Fruit fly (Drosophila melanogaster): ENCODE data around the gene Tyler.

Gene Tyler

DNA sequence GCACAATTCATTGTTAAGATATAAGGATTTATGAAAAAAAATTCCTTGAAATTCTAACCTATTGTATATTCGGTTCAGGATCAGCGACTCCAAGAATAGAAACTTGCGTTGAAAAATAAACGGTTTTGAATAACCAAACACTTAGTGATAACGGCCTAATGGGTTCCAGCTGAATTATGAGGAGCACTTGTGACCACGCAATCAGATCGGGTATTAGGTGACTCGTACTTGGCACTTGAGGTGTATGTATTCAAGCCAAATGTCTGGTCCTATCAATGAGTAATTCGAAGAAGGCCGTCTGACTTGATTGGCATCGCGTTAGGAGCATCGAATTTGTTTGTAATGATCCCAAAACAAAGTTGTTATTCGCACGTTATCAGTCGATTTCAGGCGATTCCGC lies 20.7 kb upstream of the Tyler start:
- TF ChIP-seq psq (GFP tag; optimal IDR thresholded peaks at IDR 0.05) = no peak
- no peak for TF ChIP-seq Mio (GFP tag; optimal IDR thresholded peaks at IDR 0.05)
- no peak for TF ChIP-seq CG32264 (GFP tag; optimal IDR thresholded peaks at IDR 0.05)
- no peak for TF ChIP-seq OdsH (GFP tag; optimal IDR thresholded peaks at IDR 0.05)
- no peak for TF ChIP-seq Rel (GFP tag; optimal IDR thresholded peaks at IDR 0.05)
- no peak for TF ChIP-seq Rel (tag; optimal IDR thresholded peaks at IDR 0.05)
- TF ChIP-seq dl (GFP tag; optimal IDR thresholded peaks at IDR 0.05; ENCODE audit: insufficient read depth in 1 of 2, partially characterized antibody in 2 of 2) = no peak
- TF ChIP-seq sage (GFP tag; optimal IDR thresholded peaks at IDR 0.05) = no peak
- TF ChIP-seq foxo (GFP tag; optimal IDR thresholded peaks at IDR 0.05) = no peak
- TF ChIP-seq woc (GFP tag; optimal IDR thresholded peaks at IDR 0.05) = no peak
- no peak for TF ChIP-seq tai (GFP tag; optimal IDR thresholded peaks at IDR 0.05)

DNA sequence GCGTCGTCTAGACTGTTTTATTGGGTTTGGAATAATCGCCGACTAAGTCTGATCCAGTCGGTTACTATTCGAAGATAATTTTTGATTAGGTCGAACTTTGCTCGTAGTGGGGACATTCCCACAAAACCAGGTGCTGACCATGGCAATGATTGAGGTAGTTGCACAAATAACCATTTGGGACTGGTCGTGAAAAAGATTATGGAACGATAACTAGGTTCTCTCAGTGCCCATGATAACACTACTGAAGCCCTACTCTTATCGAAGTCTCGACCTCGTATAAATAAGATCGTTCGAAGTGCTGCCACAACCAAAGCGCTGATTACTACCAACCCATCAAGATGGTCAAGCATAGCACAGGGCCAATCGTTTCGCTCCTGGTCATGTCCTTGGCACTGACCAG lies 19.0 kb upstream of the Tyler start, which contains the start of gene CG14205:
Gene CG14205, plus strand, starts transcription at position 301 of the 400 bp plus-strand sequence.
- TF ChIP-seq Dfd (GFP tag; optimal IDR thresholded peaks at IDR 0.05) (no peak), OdsH (GFP tag; optimal IDR thresholded peaks at IDR 0.05) (no peak), jim (GFP tag; optimal IDR thresholded peaks at IDR 0.05) (no peak), Abd-B (GFP tag; optimal IDR thresholded peaks at IDR 0.05) (no peak), Hnf4 (GFP tag; optimal IDR thresholded peaks at IDR 0.05) (no peak), psq (GFP tag; optimal IDR thresholded peaks at IDR 0.05) (no peak), rgr (GFP tag; optimal IDR thresholded peaks at IDR 0.05) (no peak), Myc (optimal IDR thresholded peaks at IDR 0.05) (no peak), brk (GFP tag; optimal IDR thresholded peaks at IDR 0.05) (no peak), CrebA (GFP tag; optimal IDR thresholded peaks at IDR 0.05; ENCODE audit: borderline replicate concordance) (no peak), Vsx2 (GFP tag; optimal IDR thresholded peaks at IDR 0.05; ENCODE audit: partially characterized antibody) (no peak), foxo (GFP tag; optimal IDR thresholded peaks at IDR 0.05) (no peak), usp (GFP tag; optimal IDR thresholded peaks at IDR 0.05) (no peak), ey (GFP tag; optimal IDR thresholded peaks at IDR 0.05) (no peak)

DNA sequence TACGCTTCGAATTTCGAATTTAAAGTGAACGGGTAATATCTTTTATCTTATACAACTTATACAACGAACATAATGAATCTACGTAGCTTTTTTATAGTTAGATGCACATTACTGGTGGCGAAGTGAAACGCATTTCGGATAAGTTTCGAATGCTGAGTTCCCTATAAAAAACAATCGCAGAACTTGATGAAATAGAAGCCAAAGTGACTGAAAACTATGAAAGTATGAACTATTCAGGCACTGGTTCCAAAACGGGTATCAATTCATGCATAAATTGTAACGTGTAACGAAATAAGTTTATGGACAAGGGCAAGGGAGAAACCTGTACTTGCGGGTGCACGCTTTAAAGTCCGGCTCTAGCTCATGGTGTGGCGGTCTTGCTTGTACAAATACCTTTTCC lies 15.5 kb upstream of the Tyler start:
- no peak for TF ChIP-seq woc (GFP tag; optimal IDR thresholded peaks at IDR 0.05)
- no peak for TF ChIP-seq jim (GFP tag; optimal IDR thresholded peaks at IDR 0.05)
- TF ChIP-seq Hr83 (GFP tag; optimal IDR thresholded peaks at IDR 0.05; ENCODE audit: poor library complexity, severe bottlenecking) = no peak
- no peak for TF ChIP-seq Hnf4 (GFP tag; optimal IDR thresholded peaks at IDR 0.05)
- no peak for TF ChIP-seq Vsx2 (GFP tag; optimal IDR thresholded peaks at IDR 0.05; ENCODE audit: partially characterized antibody)
- TF ChIP-seq CrebA (GFP tag; optimal IDR thresholded peaks at IDR 0.05; ENCODE audit: borderline replicate concordance) = no peak
- TF ChIP-seq dmrt93B (GFP tag; optimal IDR thresholded peaks at IDR 0.05) = no peak

DNA sequence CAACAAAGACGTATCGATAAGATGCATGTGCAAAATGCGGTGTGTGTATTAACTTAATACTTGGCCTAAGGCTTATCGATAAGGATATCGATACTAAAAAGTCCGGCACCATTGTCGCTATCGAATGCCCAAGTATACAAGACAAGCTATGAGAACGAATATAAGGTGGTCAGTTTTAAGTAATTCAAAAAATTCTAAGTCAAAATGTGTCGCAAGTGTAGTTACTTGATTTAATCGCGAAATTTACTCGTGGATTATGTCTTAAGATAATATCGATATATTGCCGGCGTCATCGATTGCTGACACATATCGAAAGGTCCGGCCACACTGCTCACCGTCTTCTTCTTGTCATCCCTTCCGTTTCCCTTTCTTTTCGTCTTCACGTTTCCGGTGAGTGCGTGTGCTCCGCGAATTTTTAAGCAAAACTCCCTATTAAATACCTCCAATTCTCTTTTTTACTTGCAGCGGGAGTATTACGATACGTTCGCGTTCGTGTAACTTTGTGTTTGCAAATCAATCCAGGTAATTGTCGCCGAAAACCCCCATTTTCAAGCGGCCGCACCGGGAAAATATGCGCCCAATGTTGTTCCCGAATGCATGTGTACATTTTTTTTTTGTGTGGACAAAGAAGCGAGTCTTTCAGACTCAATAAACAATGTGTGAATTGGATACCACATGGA lies 13.5 kb upstream of the Tyler start, which contains the start of gene RpS10b:
Gene RpS10b, plus strand, starts transcription at position 348 of the 680 bp plus-strand sequence.
- peak; percentile 73 for TF ChIP-seq HLH106 (tag; optimal IDR thresholded peaks at IDR 0.05)
- TF ChIP-seq dl (GFP tag; optimal IDR thresholded peaks at IDR 0.05; ENCODE audit: insufficient read depth in 1 of 2, partially characterized antibody in 2 of 2) = no peak
- TF ChIP-seq tai (GFP tag; optimal IDR thresholded peaks at IDR 0.05) = no peak
- TF ChIP-seq sv (GFP tag; optimal IDR thresholded peaks at IDR 0.05) = peak; percentile 58
- peak; percentile 23 for TF ChIP-seq Rel (GFP tag; optimal IDR thresholded peaks at IDR 0.05)
- peak; percentile 65 for TF ChIP-seq Rel (tag; optimal IDR thresholded peaks at IDR 0.05)
- TF ChIP-seq Dfd (GFP tag; optimal IDR thresholded peaks at IDR 0.05) = no peak
- peak; percentile 66 for TF ChIP-seq psq (GFP tag; optimal IDR thresholded peaks at IDR 0.05)
- no peak for TF ChIP-seq pan (optimal IDR thresholded peaks at IDR 0.05)
- peak; percentile 86 for TF ChIP-seq h (GFP tag; optimal IDR thresholded peaks at IDR 0.05)
- peak; percentile 70 for TF ChIP-seq Hnf4 (GFP tag; optimal IDR thresholded peaks at IDR 0.05)
- TF ChIP-seq Abd-B (GFP tag; optimal IDR thresholded peaks at IDR 0.05) = no peak
- TF ChIP-seq Sp1 (GFP tag; optimal IDR thresholded peaks at IDR 0.05) = peak; percentile 90
- peak; percentile 92 for TF ChIP-seq CG9705 (GFP tag; optimal IDR thresholded peaks at IDR 0.05)
- TF ChIP-seq br (GFP tag; optimal IDR thresholded peaks at IDR 0.05) = peak; percentile 86
- TF ChIP-seq rgr (GFP tag; optimal IDR thresholded peaks at IDR 0.05) = peak; percentile 88
- TF ChIP-seq Hr83 (GFP tag; optimal IDR thresholded peaks at IDR 0.05; ENCODE audit: poor library complexity, severe bottlenecking) = peak; percentile 78
- no peak for TF ChIP-seq N (GFP tag; optimal IDR thresholded peaks at IDR 0.05)
- TF ChIP-seq OdsH (GFP tag; optimal IDR thresholded peaks at IDR 0.05) = peak; percentile 79
- TF ChIP-seq dmrt93B (GFP tag; optimal IDR thresholded peaks at IDR 0.05) = peak; percentile 94
- peak; percentile 61 for TF ChIP-seq woc (GFP tag; optimal IDR thresholded peaks at IDR 0.05)
- TF ChIP-seq Myc (optimal IDR thresholded peaks at IDR 0.05) = peak; percentile 43
- no peak for TF ChIP-seq Vsx2 (GFP tag; optimal IDR thresholded peaks at IDR 0.05; ENCODE audit: partially characterized antibody)
- TF ChIP-seq CG32264 (GFP tag; optimal IDR thresholded peaks at IDR 0.05) = peak; percentile 40
- peak; percentile 65 for TF ChIP-seq fru (GFP tag; optimal IDR thresholded peaks at IDR 0.05)
- TF ChIP-seq dsf (GFP tag; optimal IDR thresholded peaks at IDR 0.05; ENCODE audit: borderline replicate concordance) = peak; percentile 38
- peak in 1 of 2 experiments; percentile 49 for TF ChIP-seq foxo (GFP tag; optimal IDR thresholded peaks at IDR 0.05)
- TF ChIP-seq GATAd (GFP tag; optimal IDR thresholded peaks at IDR 0.05) = peak; percentile 3
- peak; percentile 60 for TF ChIP-seq ey (GFP tag; optimal IDR thresholded peaks at IDR 0.05)
- peak; percentile 63 for TF ChIP-seq Jra (GFP tag; optimal IDR thresholded peaks at IDR 0.05)
- peak; percentile 52 for TF ChIP-seq Mio (GFP tag; optimal IDR thresholded peaks at IDR 0.05)
- TF ChIP-seq brk (GFP tag; optimal IDR thresholded peaks at IDR 0.05) = peak; percentile 36

Data from whole organism, wandering third instar larva.